Worm (Caenorhabditis elegans): ENCODE measurements around the gene taf-11.3.

- TF ChIP-seq ces-1 (GFP tag; optimal IDR thresholded peaks at IDR 0.05) (no peak), pqm-1 (tag; optimal IDR thresholded peaks at IDR 0.05) (no peak), fkh-10 (GFP tag; optimal IDR thresholded peaks at IDR 0.05) (no peak), unc-62 (GFP tag; optimal IDR thresholded peaks at IDR 0.05) (no peak), ztf-4 (tag; optimal IDR thresholded peaks at IDR 0.05) (no peak), ama-1 (optimal IDR thresholded peaks at IDR 0.05) (no peak), zag-1 (tag; optimal IDR thresholded peaks at IDR 0.05) (no peak), unc-86 (tag; optimal IDR thresholded peaks at IDR 0.05) (no peak), nhr-77 (tag; optimal IDR thresholded peaks at IDR 0.05) (no peak)
Observed at ce11 chrIII:10552929-10553328, 47.9 kb upstream of the taf-11.3 start, which contains the start of gene T21C12.8.
